Worm (Caenorhabditis elegans) whole organism, L4 larva: Measurements from ENCODE around the gene ucp-4.

Experiments
- ceh-20 ChIP-seq: fragments of 200-800 bp; sonication (Bioruptor generic); IDR thresholded peaks from 2 replicates; pipeline ENCODE4 v1.3.6; 2022; ENCODE audit warnings: missing genetic modification reagents, missing genetic modification characterization, missing compliant biosample characterization
- egl-43 ChIP-seq: fragments of 200-800 bp; sonication (Bioruptor generic); IDR thresholded peaks from 2 replicates; pipeline ENCODE4 v1.3.6; 2022; ENCODE audit warnings: missing genetic modification reagents, missing genetic modification characterization, missing compliant biosample characterization
- lin-15B ChIP-seq: fragments of 150-350 bp; sonication (generic microtip); optimal IDR thresholded peaks from 3 replicates; lab custom pipeline; 2014; ENCODE audit warnings: missing biosample characterization, missing genetic modification characterization
- lin-39 ChIP-seq: fragments of 150-350 bp; optimal IDR thresholded peaks from 2 replicates; lab custom pipeline; 2014; ENCODE audit warnings: missing biosample characterization, missing genetic modification reagents, missing genetic modification characterization
- nhr-25 ChIP-seq: sonication (generic microtip); optimal IDR thresholded peaks from 2 replicates; lab custom pipeline; 2017; ENCODE audit warnings: missing genetic modification characterization, mild to moderate bottlenecking, missing compliant biosample characterization, antibody characterized with exemption, moderate library complexity, borderline replicate concordance; ENCODE audit not compliant: insufficient read depth
- unc-130 ChIP-seq: sonication (generic microtip); optimal IDR thresholded peaks from 2 replicates; lab custom pipeline; 2016; ENCODE audit warnings: missing genetic modification reagents, missing genetic modification characterization, missing compliant biosample characterization

- peak; percentile 86 for TF ChIP-seq egl-43
- TF ChIP-seq lin-15B = no peak
- TF ChIP-seq unc-130 (GFP tag; lab: Kevin White, UChicago) = no peak
- TF ChIP-seq ceh-20 (GFP tag; lab: Robert Waterston, UW) = no peak
- no peak for TF ChIP-seq nhr-25 (tag; lab: Kevin White, UChicago)
- TF ChIP-seq lin-39 = no peak
Measured at ce11 chrV:9293359-9293758, 40.7 kb upstream of the ucp-4 start.
